Worm (Caenorhabditis elegans) whole organism, L3 larva: ENCODE data around the gene C44C10.11.

Experiments used
- R02D3.7 ChIP-seq: fragments of 150-350 bp; optimal IDR thresholded peaks from 2 replicates; lab custom pipeline; 2014; ENCODE audit warnings: missing biosample characterization, missing genetic modification characterization
- ama-1 ChIP-seq: fragments of 150-350 bp; optimal IDR thresholded peaks from 2 replicates; lab custom pipeline; 2018
- ceh-28 ChIP-seq: fragments of 150-350 bp; optimal IDR thresholded peaks from 2 replicates; lab custom pipeline; 2014; ENCODE audit warnings: missing biosample characterization, missing genetic modification reagents, missing genetic modification characterization
- ceh-82 ChIP-seq: fragments of 150-350 bp; optimal IDR thresholded peaks from 2 replicates; lab custom pipeline; 2014; ENCODE audit warnings: missing biosample characterization, missing genetic modification characterization
- daf-12 ChIP-seq: fragments of 150-350 bp; optimal IDR thresholded peaks from 2 replicates; lab custom pipeline; 2014; ENCODE audit warnings: missing biosample characterization, missing genetic modification reagents, missing genetic modification characterization
- egl-5 ChIP-seq: fragments of 150-350 bp; optimal IDR thresholded peaks from 2 replicates; lab custom pipeline; 2017; ENCODE audit warnings: missing biosample characterization, missing genetic modification reagents, missing genetic modification characterization, inconsistent platforms
- elt-2 ChIP-seq: sonication (generic microtip); optimal IDR thresholded peaks from 2 replicates; lab custom pipeline; 2016; ENCODE audit warnings: missing genetic modification reagents, mild to moderate bottlenecking, missing genetic modification characterization, missing compliant biosample characterization
- elt-3 ChIP-seq, 3 experiments: fragments of 150-350 bp in 1 of 3; sonication (generic microtip) in 2 of 3; optimal IDR thresholded peaks; 2 replicates in 2 of 3; 4 replicates in 1 of 3; lab custom pipeline; 2014 to 2017; ENCODE audit warnings: missing biosample characterization in 3 of 3, missing genetic modification characterization in 3 of 3
- eor-1 ChIP-seq, 2 experiments: fragments of 150-350 bp; optimal IDR thresholded peaks; 2 replicates each; lab custom pipeline; 2014 to 2018; ENCODE audit warnings: missing biosample characterization in 2 of 2, missing genetic modification characterization in 2 of 2
- fkh-2 ChIP-seq: fragments of 150-350 bp; optimal IDR thresholded peaks from 2 replicates; lab custom pipeline; 2014; ENCODE audit warnings: missing biosample characterization, missing genetic modification reagents, missing genetic modification characterization
- jun-1 ChIP-seq: fragments of 150-350 bp; optimal IDR thresholded peaks from 2 replicates; lab custom pipeline; 2014; ENCODE audit warnings: missing biosample characterization, missing genetic modification reagents, missing genetic modification characterization
- lin-15B ChIP-seq: fragments of 150-350 bp; optimal IDR thresholded peaks from 2 replicates; lab custom pipeline; 2014; ENCODE audit warnings: missing biosample characterization, missing genetic modification characterization
- lin-39 ChIP-seq: fragments of 150-350 bp; optimal IDR thresholded peaks from 2 replicates; lab custom pipeline; 2018; ENCODE audit warnings: missing biosample characterization, missing genetic modification reagents, missing genetic modification characterization
- lsy-12 ChIP-seq: sonication (generic microtip); optimal IDR thresholded peaks from 2 replicates; lab custom pipeline; 2016; ENCODE audit warnings: mild to moderate bottlenecking, missing genetic modification characterization, missing compliant biosample characterization
- mdl-1 ChIP-seq: fragments of 150-350 bp; optimal IDR thresholded peaks from 2 replicates; lab custom pipeline; 2014; ENCODE audit warnings: missing biosample characterization, missing genetic modification characterization
- mml-1 ChIP-seq: fragments of 150-350 bp; sonication (generic microtip); optimal IDR thresholded peaks from 3 replicates; lab custom pipeline; 2014; ENCODE audit warnings: missing biosample characterization, missing genetic modification characterization
- nfya-1 ChIP-seq: sonication (generic microtip); optimal IDR thresholded peaks from 2 replicates; lab custom pipeline; 2017; ENCODE audit warnings: missing genetic modification characterization, mild to moderate bottlenecking, missing compliant biosample characterization, antibody characterized with exemption, moderate library complexity; ENCODE audit not compliant: insufficient read depth
- nhr-11 ChIP-seq: fragments of 150-350 bp; optimal IDR thresholded peaks from 2 replicates; lab custom pipeline; 2014; ENCODE audit warnings: missing biosample characterization, missing genetic modification characterization
- nhr-12 ChIP-seq: fragments of 150-350 bp; optimal IDR thresholded peaks from 2 replicates; lab custom pipeline; 2014; ENCODE audit warnings: missing biosample characterization, missing genetic modification characterization
- nhr-23 ChIP-seq: fragments of 150-350 bp; optimal IDR thresholded peaks from 2 replicates; lab custom pipeline; 2014; ENCODE audit warnings: missing biosample characterization, missing genetic modification reagents, missing genetic modification characterization
- nhr-237 ChIP-seq: fragments of 150-350 bp; optimal IDR thresholded peaks from 2 replicates; lab custom pipeline; 2014; ENCODE audit warnings: missing biosample characterization, missing genetic modification characterization
- nhr-25 ChIP-seq: sonication (generic microtip); optimal IDR thresholded peaks from 2 replicates; lab custom pipeline; 2017; ENCODE audit warnings: missing biosample characterization, missing genetic modification characterization
- nhr-43 ChIP-seq: sonication (generic microtip); optimal IDR thresholded peaks from 2 replicates; lab custom pipeline; 2016; ENCODE audit warnings: mild to moderate bottlenecking, missing genetic modification characterization, missing compliant biosample characterization; ENCODE audit not compliant: poor library complexity, severe bottlenecking
- nhr-67 ChIP-seq: fragments of 150-350 bp; optimal IDR thresholded peaks from 2 replicates; lab custom pipeline; 2014; ENCODE audit warnings: missing biosample characterization, missing genetic modification characterization
- nhr-77 ChIP-seq: fragments of 150-350 bp; optimal IDR thresholded peaks from 2 replicates; lab custom pipeline; 2014; ENCODE audit warnings: missing biosample characterization, missing genetic modification characterization
- pha-4 ChIP-seq: fragments of 150-350 bp; optimal IDR thresholded peaks from 2 replicates; lab custom pipeline; 2014; ENCODE audit warnings: missing biosample characterization, missing genetic modification reagents, missing genetic modification characterization
- pqm-1 ChIP-seq: fragments of 150-350 bp; optimal IDR thresholded peaks from 2 replicates; lab custom pipeline; 2017; ENCODE audit warnings: missing biosample characterization, missing genetic modification characterization, inconsistent platforms
- skn-1 ChIP-seq: fragments of 150-350 bp; optimal IDR thresholded peaks from 2 replicates; lab custom pipeline; 2014; ENCODE audit warnings: missing biosample characterization, missing genetic modification characterization
- snpc-4 ChIP-seq: fragments of 150-350 bp; optimal IDR thresholded peaks from 2 replicates; lab custom pipeline; 2014; ENCODE audit warnings: missing biosample characterization, missing genetic modification characterization
- tbx-2 ChIP-seq: sonication (generic microtip); optimal IDR thresholded peaks from 2 replicates; lab custom pipeline; 2016; ENCODE audit warnings: mild to moderate bottlenecking, missing genetic modification characterization, missing compliant biosample characterization
- zag-1 ChIP-seq: fragments of 150-350 bp; optimal IDR thresholded peaks from 2 replicates; lab custom pipeline; 2014; ENCODE audit warnings: missing biosample characterization, missing genetic modification characterization
- ztf-11 ChIP-seq: fragments of 150-350 bp; optimal IDR thresholded peaks from 2 replicates; lab custom pipeline; 2014; ENCODE audit warnings: missing biosample characterization, missing genetic modification characterization
- ztf-4 ChIP-seq: fragments of 150-350 bp; optimal IDR thresholded peaks from 2 replicates; lab custom pipeline; 2014; ENCODE audit warnings: missing biosample characterization, missing genetic modification characterization

The C44C10.11 gene

DNA sequence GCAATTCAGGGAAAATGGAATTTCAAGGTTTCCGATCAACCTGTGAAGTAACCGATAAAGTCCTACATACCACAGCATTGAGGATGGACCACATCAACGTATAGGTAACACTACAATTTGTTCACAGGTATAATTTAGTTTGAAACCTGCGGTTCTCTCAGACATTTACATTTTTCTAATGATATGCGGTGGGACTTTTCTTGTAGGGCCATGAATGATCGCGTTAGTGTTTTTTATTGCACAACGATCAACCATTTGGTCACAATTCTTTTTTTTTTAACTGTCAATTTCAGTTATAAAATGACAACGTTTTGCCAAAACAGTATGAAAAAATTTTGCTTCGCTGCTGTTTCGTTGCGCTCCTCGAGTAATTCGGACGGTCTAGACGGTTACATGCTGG is 13.4 kb downstream of the C44C10.11 start, which contains the start of gene C44C10.12:
Gene C44C10.12, plus strand, starts transcription at position 301 of the 400 bp plus-strand sequence.
- TF ChIP-seq nhr-23 (tag; lab: Kevin White, UChicago): no peak
- no peak for TF ChIP-seq mdl-1 (tag; lab: Kevin White, UChicago)
- no peak for TF ChIP-seq lsy-12 (tag; lab: Kevin White, UChicago)
- no peak for TF ChIP-seq zag-1 (tag; lab: Kevin White, UChicago)
- no peak for TF ChIP-seq ceh-82 (tag; lab: Kevin White, UChicago)
- TF ChIP-seq R02D3.7 (tag; lab: Kevin White, UChicago): no peak

ce11 chrX:11693092-11693491 is 17.1 kb downstream of the C44C10.11 start, which contains the start of gene smcl-1:
TSS of gene smcl-1 (plus strand) at chrX:11693464.
- peak; percentile 41 for TF ChIP-seq lin-15B (tag; lab: Kevin White, UChicago)
- peak; percentile 78 for TF ChIP-seq pha-4 (tag; lab: Kevin White, UChicago)
- peak; percentile 57 for TF ChIP-seq snpc-4 (tag; lab: Kevin White, UChicago)
- peak; percentile 28 for TF ChIP-seq elt-2
- TF ChIP-seq nhr-43: peak; percentile 8
- no peak for TF ChIP-seq skn-1 (tag; lab: Kevin White, UChicago)
- TF ChIP-seq egl-5 (tag; lab: Kevin White, UChicago): peak; percentile 54
- peak; percentile 31 for TF ChIP-seq nhr-25 (tag; lab: Kevin White, UChicago)
- no peak for TF ChIP-seq ceh-28 (tag; lab: Kevin White, UChicago)

ce11 chrX:11690014-11690591 is 20.0 kb downstream of the C44C10.11 start, which contains the start of the genes C44C10.10 and C44C10.5:
TSS of gene C44C10.10 (plus strand) at chrX:11690314.
TSS of gene C44C10.5 (plus strand) at chrX:11690541.
- TF ChIP-seq ztf-11 (tag; lab: Kevin White, UChicago) (no peak), nfya-1 (no peak)

DNA sequence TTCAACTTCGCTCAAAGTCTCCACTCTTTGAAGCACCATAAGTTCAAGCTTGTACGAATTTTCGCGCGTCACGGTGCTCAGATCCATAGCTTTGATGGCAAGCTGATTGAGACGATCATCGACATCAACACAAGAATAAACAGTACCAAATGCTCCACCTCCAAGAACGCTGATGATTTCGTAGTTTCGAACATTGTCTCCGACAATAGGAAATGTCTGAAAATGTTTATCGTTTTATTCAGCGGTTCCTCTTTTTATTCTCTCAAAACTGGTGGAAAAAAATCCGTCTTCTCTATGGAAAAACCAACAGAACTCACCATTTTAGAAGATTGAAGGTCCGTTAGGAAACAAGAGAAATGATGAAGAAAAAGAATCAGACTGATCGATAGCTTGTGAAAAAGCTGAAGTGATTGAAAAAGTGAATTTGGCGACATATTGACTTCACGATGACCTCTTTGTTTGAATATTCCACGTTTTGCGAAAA is 22.3 kb downstream of the C44C10.11 start, which contains the start of gene C44C10.7:
Gene C44C10.7, minus strand, starts transcription at position 434 of the 484 bp plus-strand sequence.
- TF ChIP-seq elt-3 (tag; optimal IDR thresholded peaks at IDR 0.05; lab: Kevin White, UChicago) (no peak), nhr-12 (tag; lab: Kevin White, UChicago) (no peak), nhr-67 (tag; lab: Kevin White, UChicago) (no peak), mml-1 (no peak), daf-12 (tag; lab: Kevin White, UChicago) (no peak), lsy-12 (tag; lab: Kevin White, UChicago) (no peak), tbx-2 (tag; lab: Kevin White, UChicago) (no peak), nhr-77 (tag; lab: Kevin White, UChicago) (no peak), nhr-11 (tag; lab: Kevin White, UChicago) (no peak), pha-4 (tag; lab: Kevin White, UChicago) (no peak), nhr-43 (no peak), fkh-2 (tag; lab: Kevin White, UChicago) (no peak), ztf-4 (tag; lab: Kevin White, UChicago) (no peak), lin-39 (no peak), ztf-11 (tag; lab: Kevin White, UChicago) (no peak), ceh-82 (tag; lab: Kevin White, UChicago) (no peak), ama-1 (lab: Kevin White, UChicago) (no peak)

- TF ChIP-seq nhr-25 (tag; lab: Kevin White, UChicago): no peak
Observed at ce11 chrX:11684261-11684660, 25.9 kb downstream of the C44C10.11 start, which contains the start of gene hnd-1. TSS of gene hnd-1 (plus strand) at chrX:11684561.

DNA sequence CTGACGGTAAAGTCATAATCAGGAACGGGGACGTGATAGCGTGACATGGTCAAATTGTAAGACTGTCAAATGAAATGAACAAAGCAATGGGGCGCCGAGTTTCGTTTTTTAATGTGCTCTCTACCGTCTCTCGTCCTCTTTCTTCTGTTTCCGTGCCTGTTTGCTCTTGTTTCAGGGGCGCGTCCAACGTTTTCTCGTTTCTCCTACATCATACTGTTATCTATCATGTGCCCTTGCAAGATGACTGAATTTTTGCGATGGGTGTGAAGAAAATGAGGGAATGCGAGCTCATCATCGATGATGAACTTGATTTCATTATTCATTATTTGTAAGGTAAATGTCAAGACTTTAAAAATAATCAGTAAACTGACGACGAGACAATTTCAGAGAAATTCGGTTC is 29.3 kb downstream of the C44C10.11 start, which contains the start of gene T04F8.7:
Gene T04F8.7, minus strand, starts transcription at position 130 of the 400 bp plus-strand sequence.
- TF ChIP-seq elt-2: peak; percentile 91
- no peak for TF ChIP-seq snpc-4 (tag; lab: Kevin White, UChicago)
- TF ChIP-seq ceh-28 (tag; lab: Kevin White, UChicago): no peak
- peak; percentile 15 for TF ChIP-seq jun-1 (tag; lab: Kevin White, UChicago)
- TF ChIP-seq nhr-237 (tag; lab: Kevin White, UChicago): no peak
- TF ChIP-seq pqm-1 (tag; lab: Kevin White, UChicago): peak; percentile 79
- TF ChIP-seq tbx-2 (tag; lab: Kevin White, UChicago): no peak
- no peak for TF ChIP-seq daf-12 (tag; lab: Kevin White, UChicago)
- no peak for TF ChIP-seq elt-3 (tag; optimal IDR thresholded peaks at IDR 0.05; lab: Kevin White, UChicago)
- TF ChIP-seq eor-1 (tag; optimal IDR thresholded peaks at IDR 0.05; lab: Kevin White, UChicago): no peak
- TF ChIP-seq ceh-82 (tag; lab: Kevin White, UChicago): no peak
